Fruit fly (Drosophila melanogaster) whole organism, adult: ENCODE data around the gene stas.
A peak's percentile ranks its signal among the peaks of the same experiment; 100 is the strongest.

ENCODE experiments used
- CG11617 ChIP-seq: fragments of 200-800 bp; sonication (Bioruptor generic); optimal IDR thresholded peaks from 2 replicates; lab custom pipeline; 2017; ENCODE audit warnings: mild to moderate bottlenecking, missing biosample characterization, missing genetic modification reagents, missing genetic modification characterization
- CG12768 ChIP-seq: fragments of 200-800 bp; sonication (Bioruptor generic); optimal IDR thresholded peaks from 2 replicates; lab custom pipeline; 2017; ENCODE audit warnings: missing biosample characterization, missing genetic modification characterization, mild to moderate bottlenecking, moderate library complexity, missing genetic modification reagents
- CG14711 ChIP-seq: fragments of 200-800 bp; sonication (Bioruptor generic); optimal IDR thresholded peaks from 2 replicates; lab custom pipeline; 2018; ENCODE audit warnings: missing biosample characterization, mild to moderate bottlenecking, missing genetic modification characterization, moderate library complexity
- CG1620 ChIP-seq: fragments of 200-800 bp; sonication (Bioruptor generic); optimal IDR thresholded peaks from 2 replicates; lab custom pipeline; 2016; ENCODE audit warnings: missing biosample characterization, missing genetic modification characterization
- CG33017 ChIP-seq: fragments of 200-800 bp; sonication (Bioruptor generic); optimal IDR thresholded peaks from 2 replicates; lab custom pipeline; 2018; ENCODE audit warnings: missing biosample characterization, mild to moderate bottlenecking, missing genetic modification characterization, moderate library complexity
- CG5204 ChIP-seq: fragments of 200-800 bp; sonication (Bioruptor generic); optimal IDR thresholded peaks from 2 replicates; lab custom pipeline; 2016; ENCODE audit warnings: missing biosample characterization, missing genetic modification characterization
- CG7045 ChIP-seq: fragments of 200-800 bp; sonication (Bioruptor generic); optimal IDR thresholded peaks from 2 replicates; lab custom pipeline; 2017; ENCODE audit warnings: missing biosample characterization, mild to moderate bottlenecking, missing genetic modification characterization
- CG7101 ChIP-seq: fragments of 200-800 bp; sonication (Bioruptor generic); optimal IDR thresholded peaks from 2 replicates; lab custom pipeline; 2018; ENCODE audit warnings: missing biosample characterization, mild to moderate bottlenecking, missing genetic modification characterization, moderate library complexity
- Clk ChIP-seq: fragments of 200-800 bp; sonication (Bioruptor generic); optimal IDR thresholded peaks from 2 replicates; lab custom pipeline; 2017; ENCODE audit warnings: missing biosample characterization, missing genetic modification characterization
- Crg-1 ChIP-seq: fragments of 200-800 bp; sonication (Bioruptor generic); optimal IDR thresholded peaks from 2 replicates; lab custom pipeline; 2016; ENCODE audit warnings: missing biosample characterization, missing genetic modification characterization
- Hr96 ChIP-seq: fragments of 200-800 bp; sonication (Bioruptor generic); optimal IDR thresholded peaks from 2 replicates; lab custom pipeline; 2016; ENCODE audit warnings: missing biosample characterization, missing genetic modification characterization
- Mnt ChIP-seq: fragments of 200-800 bp; sonication (Bioruptor generic); optimal IDR thresholded peaks from 2 replicates; lab custom pipeline; 2016; ENCODE audit warnings: missing biosample characterization, mild to moderate bottlenecking, missing genetic modification characterization
- bab1 ChIP-seq: fragments of 200-800 bp; sonication (Bioruptor generic); optimal IDR thresholded peaks from 3 replicates; lab custom pipeline; 2019; ENCODE audit warnings: missing biosample characterization, mild to moderate bottlenecking, missing genetic modification characterization, moderate library complexity
- cic ChIP-seq: fragments of 200-800 bp; sonication (Bioruptor generic); optimal IDR thresholded peaks from 2 replicates; lab custom pipeline; 2017; ENCODE audit warnings: missing biosample characterization, mild to moderate bottlenecking, missing genetic modification characterization, moderate library complexity
- cnc ChIP-seq, 2 experiments: fragments of >200 bp; optimal IDR thresholded peaks; 2 replicates each; lab custom pipeline; 2017
- kay ChIP-seq: fragments of 200-800 bp; sonication (Bioruptor generic); peaks from one replicate; lab custom pipeline; 2016; ENCODE audit warnings: missing biosample characterization, missing genetic modification characterization, borderline replicate concordance
- ovo ChIP-seq: fragments of 200-800 bp; sonication (Bioruptor generic); optimal IDR thresholded peaks from 2 replicates; lab custom pipeline; 2016; ENCODE audit warnings: missing biosample characterization, missing genetic modification characterization
- pad ChIP-seq: fragments of 200-800 bp; sonication (Bioruptor generic); optimal IDR thresholded peaks from 3 replicates; lab custom pipeline; 2017; ENCODE audit warnings: missing biosample characterization, missing genetic modification characterization, mild to moderate bottlenecking, moderate library complexity, missing genetic modification reagents
- tj ChIP-seq: fragments of 200-800 bp; sonication (Bioruptor generic); optimal IDR thresholded peaks from 3 replicates; lab custom pipeline; 2017; ENCODE audit warnings: missing biosample characterization, mild to moderate bottlenecking, missing genetic modification characterization, moderate library complexity
- toe ChIP-seq: fragments of 200-800 bp; sonication (Bioruptor generic); optimal IDR thresholded peaks from 2 replicates; lab custom pipeline; 2016; ENCODE audit warnings: missing biosample characterization, missing genetic modification characterization

stas gene

dm6 chrX:17597622-17598021, 30.1 kb downstream of the stas start:
- TF ChIP-seq CG33017 (no peak), Clk (no peak), Crg-1 (GFP tag; lab: Kevin White, UChicago) (no peak), kay (no peak), CG11617 (no peak)

DNA sequence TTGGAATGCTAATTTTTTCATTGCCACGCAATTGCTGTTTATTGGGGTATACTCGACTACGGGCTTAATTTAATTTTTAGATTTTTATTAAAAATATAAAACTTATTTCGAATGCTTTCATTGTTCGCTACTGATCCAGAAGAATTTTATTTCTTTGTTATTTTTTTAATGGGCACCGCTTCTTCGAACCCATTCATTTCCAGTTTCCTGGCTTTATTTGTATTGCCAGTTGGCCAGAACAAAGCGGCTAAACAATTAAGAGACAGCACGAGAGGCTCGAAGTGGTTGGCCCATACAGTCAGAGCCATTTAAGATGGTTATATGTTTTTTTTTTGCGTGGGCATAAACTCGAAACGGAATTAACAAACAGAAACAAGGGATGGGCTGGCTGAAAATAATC, 31.9 kb downstream of the stas start:
- TF ChIP-seq bab1 (GFP tag; lab: Kevin White, UChicago) (peak; percentile 38), CG11617 (no peak), kay (peak; percentile 30), CG5204 (GFP tag; lab: Kevin White, UChicago) (no peak), CG33017 (no peak), CG14711 (peak; percentile 33)

DNA sequence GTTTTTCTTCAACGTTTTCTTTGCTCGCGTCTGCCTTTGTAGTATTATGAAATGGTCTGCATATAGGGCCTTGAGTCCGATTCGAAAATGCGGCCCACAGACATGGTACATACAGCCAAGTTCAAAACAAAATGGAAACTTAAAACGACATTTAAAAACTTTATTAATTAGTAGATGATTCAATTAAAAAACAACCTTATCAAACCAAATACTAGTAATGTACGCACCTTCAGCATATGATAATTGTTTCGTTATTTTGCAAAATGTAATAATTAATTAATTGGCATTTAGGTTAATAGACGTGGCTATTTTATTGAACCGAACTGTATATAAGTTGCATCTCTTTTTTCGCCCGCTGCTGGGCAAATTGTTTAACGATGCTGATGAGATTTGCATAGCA, 33.0 kb downstream of the stas start:
- TF ChIP-seq CG11617, result no peak
- TF ChIP-seq ovo (GFP tag; lab: Kevin White, UChicago), result no peak

DNA sequence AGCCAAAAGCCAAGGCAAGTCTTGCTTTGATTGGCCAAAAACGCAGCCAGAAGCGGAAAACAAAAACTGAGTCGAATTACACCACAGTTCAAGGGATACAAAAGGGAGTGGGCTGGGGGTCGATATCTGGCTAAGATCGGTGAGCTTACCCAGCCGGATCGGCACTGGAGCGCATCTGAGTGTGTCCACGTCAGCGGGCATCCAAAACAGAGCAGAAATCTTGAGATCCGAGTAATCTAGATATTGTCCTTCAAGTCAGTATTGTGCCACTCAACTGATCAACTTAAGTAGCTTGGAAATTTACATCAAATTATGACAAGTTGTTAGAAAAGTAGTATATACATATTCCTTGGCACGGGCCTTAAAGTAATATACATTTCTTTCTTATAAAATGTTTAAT, 39.1 kb downstream of the stas start, which contains the start of gene CG12992:
CG12992 (plus strand) TSS at position 301 of the 400 bp plus-strand sequence.
- TF ChIP-seq CG7101 (tag; lab: Kevin White, UChicago) (no peak), tj (GFP tag; lab: Kevin White, UChicago) (peak; percentile 15)

- peak; percentile 62 for TF ChIP-seq Mnt (GFP tag; lab: Kevin White, UChicago)
- TF ChIP-seq bab1 (GFP tag; lab: Kevin White, UChicago), result peak; percentile 92
- peak; percentile 48 for TF ChIP-seq Crg-1 (GFP tag; lab: Kevin White, UChicago)
- TF ChIP-seq CG7101 (tag; lab: Kevin White, UChicago), result peak; percentile 83
- peak; percentile 86 for TF ChIP-seq CG11617
- TF ChIP-seq CG33017, result peak; percentile 70
- TF ChIP-seq Clk, result no peak
- TF ChIP-seq pad, result peak; percentile 63
- peak; percentile 14 for TF ChIP-seq ovo (GFP tag; lab: Kevin White, UChicago)
- no peak for TF ChIP-seq Hr96 (GFP tag; lab: Kevin White, UChicago)
- TF ChIP-seq cic (GFP tag; lab: Kevin White, UChicago), result no peak
- peak; percentile 38 for TF ChIP-seq CG12768 (GFP tag; lab: Kevin White, UChicago)
- TF ChIP-seq tj (GFP tag; lab: Kevin White, UChicago), result peak; percentile 79
- TF ChIP-seq CG14711, result peak; percentile 64
- TF ChIP-seq CG1620 (GFP tag; lab: Kevin White, UChicago), result no peak
- TF ChIP-seq CG5204 (GFP tag; lab: Kevin White, UChicago), result peak; percentile 8
- TF ChIP-seq toe, result no peak
- TF ChIP-seq kay, result peak; percentile 55
- no peak for TF ChIP-seq cnc (optimal IDR thresholded peaks at IDR 0.05; lab: Kevin White, UChicago)
- TF ChIP-seq CG7045, result peak; percentile 30
These were observed 39.6 kb downstream of the stas start for dm6 chrX:17588134-17588533.

dm6 chrX:17585892-17586291, 41.8 kb downstream of the stas start:
- TF ChIP-seq CG5204 (GFP tag; lab: Kevin White, UChicago), result no peak
- TF ChIP-seq CG1620 (GFP tag; lab: Kevin White, UChicago), result no peak
- TF ChIP-seq bab1 (GFP tag; lab: Kevin White, UChicago), result no peak
- no peak for TF ChIP-seq kay

- TF ChIP-seq CG11617 (no peak), ovo (GFP tag; lab: Kevin White, UChicago) (no peak), CG12768 (GFP tag; lab: Kevin White, UChicago) (no peak), CG14711 (no peak), bab1 (GFP tag; lab: Kevin White, UChicago) (no peak), Hr96 (GFP tag; lab: Kevin White, UChicago) (no peak), Clk (no peak), CG7045 (no peak), Crg-1 (GFP tag; lab: Kevin White, UChicago) (no peak), pad (no peak), Mnt (GFP tag; lab: Kevin White, UChicago) (no peak), CG7101 (tag; lab: Kevin White, UChicago) (no peak), CG33017 (no peak), toe (no peak), cic (GFP tag; lab: Kevin White, UChicago) (no peak), tj (GFP tag; lab: Kevin White, UChicago) (no peak)
These were observed 44.0 kb downstream of the stas start for dm6 chrX:17583706-17584105.

- no peak for TF ChIP-seq Hr96 (GFP tag; lab: Kevin White, UChicago)
- no peak for TF ChIP-seq ovo (GFP tag; lab: Kevin White, UChicago)
- no peak for TF ChIP-seq CG7101 (tag; lab: Kevin White, UChicago)
These were observed 45.0 kb downstream of the stas start for dm6 chrX:17582650-17583049.
